Fruit fly (Drosophila melanogaster): ENCODE results near the gene CG2685.

DNA sequence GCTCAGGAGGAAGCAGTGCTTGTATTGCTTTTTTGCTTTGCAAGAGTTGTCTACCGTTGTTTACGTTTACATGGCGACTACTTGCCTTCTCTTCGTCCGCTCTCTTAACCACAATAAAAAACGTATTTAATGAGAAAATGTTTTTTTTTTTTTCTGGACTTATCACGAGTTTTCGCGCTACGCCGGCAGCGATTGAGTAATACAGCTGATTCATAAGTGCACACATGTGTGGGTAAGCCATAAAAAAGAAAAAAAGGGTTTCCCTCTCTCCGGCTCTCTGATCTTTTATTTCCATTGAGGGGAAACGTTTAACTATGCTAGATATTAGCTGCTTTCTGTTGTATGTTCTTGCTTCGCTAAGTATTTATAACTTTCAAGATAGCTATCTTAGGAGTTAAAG lies 28.3 kb upstream of the CG2685 start:
- TF ChIP-seq usp (GFP tag; optimal IDR thresholded peaks at IDR 0.05) (no peak), psq (optimal IDR thresholded peaks at IDR 0.05) (no peak), Dll (optimal IDR thresholded peaks at IDR 0.05) (no peak), CG8478 (optimal IDR thresholded peaks at IDR 0.05) (no peak), pan (optimal IDR thresholded peaks at IDR 0.05) (no peak)

Measured in whole organism.